Fruit fly (Drosophila melanogaster) whole organism, embryonic: ENCODE data around the gene Tmep.

Experiments
- Abd-B ChIP-seq: fragments of 200-800 bp; sonication (Bioruptor generic); optimal IDR thresholded peaks from 2 replicates; lab custom pipeline; 2018; ENCODE audit warnings: missing biosample characterization, mild to moderate bottlenecking, missing genetic modification characterization, moderate library complexity
- Adf1 ChIP-seq: fragments of 200-800 bp; sonication (Bioruptor generic); IDR thresholded peaks from 2 replicates; pipeline ENCODE4 v1.3.6; 2022; ENCODE audit warnings: missing biosample characterization, missing genetic modification characterization
- Antp ChIP-seq: fragments of 200-800 bp; sonication (Bioruptor generic); optimal IDR thresholded peaks from 3 replicates; lab custom pipeline; 2016; ENCODE audit warnings: missing biosample characterization, missing genetic modification characterization
- CG10267 ChIP-seq: fragments of 200-800 bp; sonication (Bioruptor generic); optimal IDR thresholded peaks from 2 replicates; lab custom pipeline; 2018; ENCODE audit warnings: missing biosample characterization, mild to moderate bottlenecking, missing genetic modification characterization, moderate library complexity
- CG14050 ChIP-seq: fragments of 200-800 bp; sonication (Bioruptor generic); IDR thresholded peaks from 3 replicates; pipeline ENCODE4 v1.3.6; 2022; ENCODE audit warnings: missing biosample characterization, missing genetic modification characterization
- CG17328 ChIP-seq: fragments of 200-800 bp; sonication (Bioruptor generic); IDR thresholded peaks from 2 replicates; pipeline ENCODE4 v1.3.6; 2022; ENCODE audit warnings: missing biosample characterization, missing genetic modification characterization
- CG17359 ChIP-seq: fragments of 200-800 bp; sonication (Bioruptor generic); optimal IDR thresholded peaks from 3 replicates; lab custom pipeline; 2018; ENCODE audit warnings: missing biosample characterization, mild to moderate bottlenecking, missing genetic modification characterization, moderate library complexity
- CG2120 ChIP-seq: fragments of 200-800 bp; sonication (Bioruptor generic); optimal IDR thresholded peaks from 3 replicates; lab custom pipeline; 2016; ENCODE audit warnings: missing biosample characterization, missing genetic modification characterization
- CG32532 ChIP-seq: fragments of 200-800 bp; sonication (Bioruptor generic); IDR thresholded peaks from 2 replicates; pipeline ENCODE4 v1.3.6; 2022; ENCODE audit warnings: missing biosample characterization, missing genetic modification characterization
- CG33557 ChIP-seq: fragments of 200-800 bp; sonication (Bioruptor generic); optimal IDR thresholded peaks from 2 replicates; lab custom pipeline; 2019; ENCODE audit warnings: missing biosample characterization, mild to moderate bottlenecking, missing genetic modification characterization, moderate library complexity
- CG5953 ChIP-seq: fragments of 200-800 bp; sonication (Bioruptor generic); IDR thresholded peaks from 2 replicates; pipeline ENCODE4 v1.3.6; 2022; ENCODE audit warnings: missing biosample characterization, missing genetic modification characterization
- CG6175 ChIP-seq: fragments of 200-800 bp; sonication (Bioruptor generic); IDR thresholded peaks from 3 replicates; pipeline ENCODE4 v1.3.6; 2022; ENCODE audit warnings: missing biosample characterization, missing genetic modification characterization
- CTCF ChIP-seq: fragments of 200-800 bp; sonication (Bioruptor generic); optimal IDR thresholded peaks from 2 replicates; lab custom pipeline; 2017; ENCODE audit warnings: missing biosample characterization, mild to moderate bottlenecking, missing genetic modification characterization, moderate library complexity
- D19A ChIP-seq: fragments of 200-800 bp; optimal IDR thresholded peaks from 3 replicates; lab custom pipeline; 2019; ENCODE audit warnings: missing biosample characterization, mild to moderate bottlenecking, missing genetic modification characterization, moderate library complexity
- Doc2 ChIP-seq: fragments of 200-800 bp; sonication (Bioruptor generic); IDR thresholded peaks from 2 replicates; pipeline ENCODE4 v1.3.6; 2022; ENCODE audit warnings: missing biosample characterization, missing genetic modification characterization
- E2f2 ChIP-seq: fragments of 200-800 bp; sonication (Bioruptor generic); IDR thresholded peaks from 2 replicates; pipeline ENCODE4 v1.3.6; 2022; ENCODE audit warnings: missing biosample characterization, missing genetic modification characterization
- Fer2 ChIP-seq: fragments of 200-800 bp; sonication (Bioruptor generic); optimal IDR thresholded peaks from 2 replicates; lab custom pipeline; 2018; ENCODE audit warnings: missing biosample characterization, mild to moderate bottlenecking, missing genetic modification characterization, moderate library complexity
- HmgZ ChIP-seq: fragments of 200-800 bp; sonication (Bioruptor generic); optimal IDR thresholded peaks from 2 replicates; lab custom pipeline; 2018; ENCODE audit warnings: missing biosample characterization, mild to moderate bottlenecking, missing genetic modification characterization
- Hmx ChIP-seq: fragments of 200-800 bp; sonication (Bioruptor generic); optimal IDR thresholded peaks from 2 replicates; lab custom pipeline; 2016; ENCODE audit warnings: missing biosample characterization, missing genetic modification characterization
- MESR4 ChIP-seq: fragments of 200-800 bp; sonication (Bioruptor generic); optimal IDR thresholded peaks from 2 replicates; lab custom pipeline; 2018; ENCODE audit warnings: missing biosample characterization, mild to moderate bottlenecking, missing genetic modification characterization, moderate library complexity
- Med ChIP-seq: fragments of 200-800 bp; sonication (Bioruptor generic); peaks from one replicate; lab custom pipeline; 2016; ENCODE audit warnings: missing biosample characterization, missing genetic modification characterization, mild to moderate bottlenecking, inconsistent platforms, moderate library complexity
- Mes4 ChIP-seq: fragments of 200-800 bp; sonication (Bioruptor generic); optimal IDR thresholded peaks from 2 replicates; lab custom pipeline; 2016; ENCODE audit warnings: missing biosample characterization, missing genetic modification characterization
- Nf-YA ChIP-seq: fragments of 200-800 bp; sonication (Bioruptor generic); IDR thresholded peaks from 2 replicates; pipeline ENCODE4 v1.3.6; 2022; ENCODE audit warnings: missing biosample characterization, missing genetic modification characterization
- Ptx1 ChIP-seq: fragments of 200-800 bp; sonication (Bioruptor generic); IDR thresholded peaks from 2 replicates; pipeline ENCODE4 v1.3.6; 2022; ENCODE audit warnings: missing biosample characterization, missing genetic modification characterization
- Stat92E ChIP-seq, 3 experiments: fragments of >200 bp in 2 of 3; fragments of 200-800 bp in 1 of 3; sonication (Bioruptor generic) in 1 of 3; optimal IDR thresholded peaks; 2 replicates each; lab custom pipeline; 2017 to 2019; ENCODE audit warnings: missing biosample characterization in 3 of 3, missing genetic modification characterization in 3 of 3, mild to moderate bottlenecking in 1 of 3, moderate library complexity in 1 of 3
- az2 ChIP-seq: fragments of 200-800 bp; sonication (Bioruptor generic); optimal IDR thresholded peaks from 3 replicates; lab custom pipeline; 2016; ENCODE audit warnings: missing biosample characterization, missing genetic modification characterization
- cad ChIP-seq: fragments of >200 bp; optimal IDR thresholded peaks from 2 replicates; lab custom pipeline; 2017; ENCODE audit warnings: missing biosample characterization, missing genetic modification characterization
- ci ChIP-seq: fragments of 200-800 bp; sonication (Bioruptor generic); IDR thresholded peaks from 3 replicates; pipeline ENCODE4 v1.3.6; 2022; ENCODE audit warnings: missing biosample characterization, missing genetic modification characterization
- crol ChIP-seq: fragments of 200-800 bp; sonication (Bioruptor generic); IDR thresholded peaks from 2 replicates; pipeline ENCODE4 v1.3.6; 2022; ENCODE audit warnings: missing biosample characterization, missing genetic modification characterization
- cwo ChIP-seq: fragments of 200-800 bp; sonication (Bioruptor generic); optimal IDR thresholded peaks from 3 replicates; lab custom pipeline; 2017; ENCODE audit warnings: missing biosample characterization, missing genetic modification characterization, mild to moderate bottlenecking, moderate library complexity, missing genetic modification reagents
- emc ChIP-seq: fragments of 200-800 bp; sonication (Bioruptor generic); optimal IDR thresholded peaks from 2 replicates; lab custom pipeline; 2016; ENCODE audit warnings: missing biosample characterization, missing genetic modification characterization
- exex ChIP-seq: fragments of 200-800 bp; sonication (Bioruptor generic); optimal IDR thresholded peaks from 4 replicates; lab custom pipeline; 2018; ENCODE audit warnings: missing biosample characterization, mild to moderate bottlenecking, missing genetic modification characterization, moderate library complexity
- gfzf ChIP-seq: fragments of 200-800 bp; sonication (Bioruptor generic); optimal IDR thresholded peaks from 2 replicates; lab custom pipeline; 2016; ENCODE audit warnings: missing biosample characterization, mild to moderate bottlenecking, missing genetic modification characterization, moderate library complexity
- h ChIP-seq: fragments of >200 bp; optimal IDR thresholded peaks from 2 replicates; lab custom pipeline; 2017
- inv ChIP-seq: fragments of 200-800 bp; sonication (Bioruptor generic); IDR thresholded peaks from 2 replicates; pipeline ENCODE4 v1.3.6; 2022; ENCODE audit warnings: missing biosample characterization, missing genetic modification characterization; ENCODE audit not compliant: partially characterized antibody
- jumu ChIP-seq: fragments of 200-800 bp; sonication (Bioruptor generic); optimal IDR thresholded peaks from 3 replicates; lab custom pipeline; 2016; ENCODE audit warnings: missing biosample characterization, missing genetic modification characterization
- ken ChIP-seq: fragments of 200-800 bp; sonication (Bioruptor generic); IDR thresholded peaks from 3 replicates; pipeline ENCODE4 v1.3.6; 2022; ENCODE audit warnings: missing biosample characterization, missing genetic modification characterization
- kni ChIP-seq: fragments of 200-800 bp; sonication (Bioruptor generic); optimal IDR thresholded peaks from 3 replicates; lab custom pipeline; 2017; ENCODE audit warnings: mild to moderate bottlenecking, missing biosample characterization, missing genetic modification reagents, missing genetic modification characterization
- lbe ChIP-seq: fragments of 200-800 bp; sonication (Bioruptor generic); optimal IDR thresholded peaks from 2 replicates; lab custom pipeline; 2016; ENCODE audit warnings: missing biosample characterization, mild to moderate bottlenecking, missing genetic modification characterization
- otp ChIP-seq: fragments of 200-800 bp; sonication (Bioruptor generic); IDR thresholded peaks from 3 replicates; pipeline ENCODE4, ENCODE4 v1.3.6; 2022; ENCODE audit warnings: missing biosample characterization, missing genetic modification characterization
- p53 ChIP-seq: fragments of 200-800 bp; sonication (Bioruptor generic); optimal IDR thresholded peaks from 2 replicates; lab custom pipeline; 2016; ENCODE audit warnings: missing biosample characterization, missing genetic modification characterization
- phol ChIP-seq: fragments of 200-800 bp; sonication (Bioruptor generic); optimal IDR thresholded peaks from 3 replicates; lab custom pipeline; 2018; ENCODE audit warnings: missing biosample characterization, mild to moderate bottlenecking, missing genetic modification characterization, moderate library complexity
- pros ChIP-seq: fragments of 200-800 bp; sonication (Bioruptor generic); optimal IDR thresholded peaks from 3 replicates; lab custom pipeline; 2019; ENCODE audit warnings: missing biosample characterization, mild to moderate bottlenecking, missing genetic modification characterization, moderate library complexity
- sens ChIP-seq: fragments of 200-800 bp; sonication (Bioruptor generic); peaks from one replicate; lab custom pipeline; 2016; ENCODE audit warnings: missing biosample characterization, missing genetic modification characterization
- seq ChIP-seq: fragments of 200-800 bp; sonication (Bioruptor generic); IDR thresholded peaks from 2 replicates; pipeline ENCODE4 v1.3.6; 2022; ENCODE audit warnings: missing biosample characterization, missing genetic modification characterization
- sob ChIP-seq: fragments of 200-800 bp; sonication (Bioruptor generic); IDR thresholded peaks from 2 replicates; pipeline ENCODE4 v1.3.6; 2022; ENCODE audit warnings: missing biosample characterization, missing genetic modification characterization
- ttk ChIP-seq: fragments of 200-800 bp; sonication (Bioruptor generic); IDR thresholded peaks from 2 replicates; pipeline ENCODE4 v2.1.2; 2022; ENCODE audit warnings: missing biosample characterization, missing genetic modification characterization
- zf30C ChIP-seq: fragments of 200-800 bp; sonication (Bioruptor generic); optimal IDR thresholded peaks from 3 replicates; lab custom pipeline; 2018; ENCODE audit warnings: missing biosample characterization, mild to moderate bottlenecking, missing genetic modification characterization

Gene Tmep

DNA sequence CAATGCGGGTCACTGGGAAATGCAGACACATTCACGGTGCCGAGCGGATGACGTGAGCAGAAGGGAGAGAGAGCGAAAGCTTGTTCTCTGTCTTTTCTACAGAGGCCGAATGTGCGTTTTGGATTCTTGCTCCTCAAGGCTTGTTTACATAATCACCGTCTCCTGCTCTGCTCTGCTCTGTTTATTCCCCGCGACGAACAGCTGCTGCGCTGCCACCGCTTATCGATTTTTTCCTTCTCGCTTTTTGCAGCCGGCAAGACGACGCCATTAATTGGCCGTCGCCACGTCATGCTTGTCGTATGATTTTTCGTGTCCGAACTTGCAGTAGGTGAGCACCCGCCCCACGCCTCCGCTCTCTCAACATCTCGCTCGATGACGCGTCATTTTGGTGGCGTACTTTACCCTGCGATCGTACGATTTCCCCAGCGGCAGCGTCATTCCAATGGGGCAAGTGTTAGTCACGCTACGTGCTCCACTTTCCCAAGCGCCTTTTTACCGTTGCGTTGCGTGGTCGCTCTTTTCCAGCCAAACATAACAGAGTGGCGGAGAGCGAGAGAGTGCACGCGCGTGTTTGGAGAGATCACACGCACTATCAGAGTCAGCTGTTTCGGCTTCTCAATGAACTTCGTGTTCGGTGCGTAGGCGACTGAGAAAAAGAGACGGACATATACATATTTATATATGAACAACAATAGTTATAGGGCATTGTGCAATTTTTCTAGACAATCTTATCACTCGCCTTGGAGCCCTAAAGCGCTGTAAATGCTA is 22.4 kb upstream of the Tmep start (continued):
- peak; percentile 19; the same call in 1 of the 2 replicates for TF ChIP-seq ttk (GFP tag; lab: Robert Waterston, UW)
- TF ChIP-seq ken (GFP tag; lab: Robert Waterston, UW), result no peak
- peak; percentile 63 for TF ChIP-seq Adf1
- peak; percentile 95 for TF ChIP-seq p53 (GFP tag; lab: Kevin White, UChicago)
- TF ChIP-seq lbe, result peak; percentile 12
- TF ChIP-seq CG6175 (GFP tag; lab: Robert Waterston, UW), result peak; percentile 84; the same call in 2 of the 3 replicates
- TF ChIP-seq ci, result peak; percentile 36; the same call in 1 of the 3 replicates
- peak; percentile 82 for TF ChIP-seq sens (GFP tag; lab: Kevin White, UChicago)
- no peak for TF ChIP-seq CG14050
- TF ChIP-seq phol, result peak; percentile 68
- TF ChIP-seq CG33557 (GFP tag; lab: Kevin White, UChicago), result no peak
- TF ChIP-seq crol (GFP tag; lab: Robert Waterston, UW), result peak; percentile 66; the same call in 1 of the 2 replicates
- TF ChIP-seq pros (GFP tag; lab: Kevin White, UChicago), result peak; percentile 79
- TF ChIP-seq Fer2, result no peak
- TF ChIP-seq seq (GFP tag; lab: Robert Waterston, UW), result peak; percentile 21; the same call in 1 of the 2 replicates
- TF ChIP-seq Mes4 (GFP tag; lab: Kevin White, UChicago), result no peak
- TF ChIP-seq Stat92E (GFP tag; optimal IDR thresholded peaks at IDR 0.05; lab: Kevin White, UChicago), result peak in 1 of 3 experiments; percentile 22
- TF ChIP-seq jumu (GFP tag; lab: Kevin White, UChicago), result peak; percentile 9
- TF ChIP-seq az2 (GFP tag; lab: Kevin White, UChicago), result no peak
- peak; percentile 3 for TF ChIP-seq HmgZ (tag; lab: Kevin White, UChicago)
- peak; percentile 15 for TF ChIP-seq MESR4 (GFP tag; lab: Kevin White, UChicago)
- TF ChIP-seq CG10267, result no peak
- TF ChIP-seq CG32532, result 0 out of 2 replicates have a peak, but pooled peaks have one; percentile 4

DNA sequence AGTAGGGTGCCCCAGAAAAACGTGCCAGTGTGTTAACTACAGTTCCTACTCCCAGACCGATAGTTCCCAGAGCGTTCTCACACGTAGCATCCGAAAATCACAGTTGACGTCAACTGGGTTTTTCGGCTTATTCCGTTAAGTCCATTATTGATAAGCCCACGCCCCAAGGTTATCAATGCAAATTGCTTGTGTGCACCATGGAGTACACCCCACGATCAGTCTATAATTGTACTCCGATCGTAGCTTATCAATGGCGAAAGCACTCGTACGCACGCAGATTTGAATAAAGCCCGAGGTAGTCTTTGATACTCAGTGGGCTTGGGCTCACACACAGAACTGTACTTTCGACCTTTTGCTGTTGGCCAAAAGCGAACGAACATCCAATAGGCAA is 21.9 kb upstream of the Tmep start:
- TF ChIP-seq Nf-YA (GFP tag; lab: Robert Waterston, UW), result 0 out of 2 replicates have a peak, but pooled peaks have one; percentile 17
- TF ChIP-seq gfzf (GFP tag; lab: Kevin White, UChicago), result no peak
- peak; percentile 6 for TF ChIP-seq cwo
- no peak for TF ChIP-seq Med
- no peak for TF ChIP-seq Ptx1 (GFP tag; lab: Robert Waterston, UW)
- TF ChIP-seq h (lab: Kevin White, UChicago), result no peak
- no peak for TF ChIP-seq kni (GFP tag; lab: Kevin White, UChicago)

- TF ChIP-seq CG5953 (GFP tag; lab: Robert Waterston, UW) (no peak), CG17359 (peak; percentile 60), Antp (GFP tag; lab: Kevin White, UChicago) (peak; percentile 16), zf30C (GFP tag; lab: Kevin White, UChicago) (no peak), D19A (tag; lab: Kevin White, UChicago) (peak; percentile 34), kni (GFP tag; lab: Kevin White, UChicago) (no peak), az2 (GFP tag; lab: Kevin White, UChicago) (peak; percentile 40), Ptx1 (GFP tag; lab: Robert Waterston, UW) (peak; percentile 36; the same call in 1 of the 2 replicates), cad (peak; percentile 33), Doc2 (GFP tag; lab: Robert Waterston, UW) (no peak), CG17328 (GFP tag; lab: Robert Waterston, UW) (peak; percentile 55), Abd-B (GFP tag; lab: Kevin White, UChicago) (peak; percentile 2), E2f2 (GFP tag; lab: Robert Waterston, UW) (peak; percentile 8; the same call in 1 of the 2 replicates), inv (no peak), otp (GFP tag; lab: Robert Waterston, UW) (no peak), sob (GFP tag; lab: Robert Waterston, UW) (peak; percentile 27; the same call in 1 of the 2 replicates), exex (tag; lab: Kevin White, UChicago) (peak; percentile 98), CG6175 (GFP tag; lab: Robert Waterston, UW) (no peak), emc (GFP tag; lab: Kevin White, UChicago) (no peak), CTCF (GFP tag; lab: Kevin White, UChicago) (no peak), Hmx (GFP tag; lab: Kevin White, UChicago) (peak; percentile 54), CG2120 (GFP tag; lab: Kevin White, UChicago) (peak; percentile 89)
Measured at dm6 chr3L:1548345-1548970, 20.5 kb upstream of the Tmep start.
